Fruit fly (Drosophila melanogaster) whole organism, embryonic: ENCODE measurements around the gene CG9263.

Experiments
- Abd-B ChIP-seq: fragments of 200-800 bp; sonication (Bioruptor generic); optimal IDR thresholded peaks from 2 replicates; lab custom pipeline; 2018; ENCODE audit warnings: missing biosample characterization, mild to moderate bottlenecking, missing genetic modification characterization, moderate library complexity
- Bgb ChIP-seq: fragments of 200-800 bp; sonication (Bioruptor generic); IDR thresholded peaks from 2 replicates; pipeline ENCODE4 v1.3.6; 2022; ENCODE audit warnings: missing biosample characterization, missing genetic modification characterization; ENCODE audit not compliant: partially characterized antibody
- Bteb2 ChIP-seq: fragments of 200-800 bp; sonication (Bioruptor generic); optimal IDR thresholded peaks from 2 replicates; lab custom pipeline; 2016; ENCODE audit warnings: missing biosample characterization, missing genetic modification characterization
- CG10366 ChIP-seq: fragments of 200-800 bp; sonication (Bioruptor generic); IDR thresholded peaks from 2 replicates; pipeline ENCODE4 v1.3.6; 2022; ENCODE audit warnings: missing biosample characterization, missing genetic modification characterization
- CG10959 ChIP-seq: fragments of 200-800 bp; sonication (Bioruptor generic); IDR thresholded peaks from 2 replicates; pipeline ENCODE4 v1.3.6; 2022; ENCODE audit warnings: missing biosample characterization, missing genetic modification characterization
- CG11504 ChIP-seq: fragments of 200-800 bp; sonication (Bioruptor generic); optimal IDR thresholded peaks from 3 replicates; lab custom pipeline; 2019; ENCODE audit warnings: missing biosample characterization, mild to moderate bottlenecking, missing genetic modification characterization, moderate library complexity
- CG11695 ChIP-seq: fragments of 200-800 bp; sonication (Bioruptor generic); IDR thresholded peaks from 3 replicates; pipeline ENCODE4 v1.3.6; 2022; ENCODE audit warnings: missing biosample characterization, missing genetic modification characterization
- CG11696 ChIP-seq: fragments of 200-800 bp; sonication (Bioruptor generic); IDR thresholded peaks from 2 replicates; pipeline ENCODE4 v1.3.6; 2022; ENCODE audit warnings: missing biosample characterization, missing genetic modification characterization
- CG12219 ChIP-seq: fragments of 200-800 bp; sonication (Bioruptor generic); optimal IDR thresholded peaks from 3 replicates; lab custom pipeline; 2018; ENCODE audit warnings: missing biosample characterization, mild to moderate bottlenecking, missing genetic modification characterization
- CG12744 ChIP-seq: fragments of 200-800 bp; sonication (Bioruptor generic); optimal IDR thresholded peaks from 2 replicates; lab custom pipeline; 2016; ENCODE audit warnings: missing biosample characterization, missing genetic modification characterization
- CG13424 ChIP-seq: fragments of 200-800 bp; sonication (Bioruptor generic); optimal IDR thresholded peaks from 2 replicates; lab custom pipeline; 2019; ENCODE audit warnings: missing biosample characterization, mild to moderate bottlenecking, missing genetic modification characterization, moderate library complexity
- CG13775 ChIP-seq: fragments of 200-800 bp; sonication (Bioruptor generic); optimal IDR thresholded peaks from 3 replicates; lab custom pipeline; 2017; ENCODE audit warnings: missing biosample characterization, mild to moderate bottlenecking, missing genetic modification characterization
- CG15269 ChIP-seq: fragments of 200-800 bp; sonication (Bioruptor generic); optimal IDR thresholded peaks from 2 replicates; lab custom pipeline; 2018; ENCODE audit warnings: missing biosample characterization, mild to moderate bottlenecking, missing genetic modification characterization, moderate library complexity
- CG2678 ChIP-seq: fragments of 200-800 bp; sonication (Bioruptor generic); optimal IDR thresholded peaks from 3 replicates; lab custom pipeline; 2019; ENCODE audit warnings: missing biosample characterization, mild to moderate bottlenecking, missing genetic modification characterization, moderate library complexity
- CG32767 ChIP-seq: fragments of 200-800 bp; sonication (Bioruptor generic); IDR thresholded peaks from 2 replicates; pipeline ENCODE4 v1.3.6; 2022; ENCODE audit warnings: missing biosample characterization, missing genetic modification characterization
- CG32772 ChIP-seq: fragments of 200-800 bp; sonication (Bioruptor generic); IDR thresholded peaks from 2 replicates; pipeline ENCODE4 v1.3.6; 2022; ENCODE audit warnings: missing biosample characterization, missing genetic modification characterization
- CG5953 ChIP-seq: fragments of 200-800 bp; sonication (Bioruptor generic); IDR thresholded peaks from 2 replicates; pipeline ENCODE4 v1.3.6; 2022; ENCODE audit warnings: missing biosample characterization, missing genetic modification characterization
- CG6272 ChIP-seq: fragments of 200-800 bp; sonication (Bioruptor generic); IDR thresholded peaks from 2 replicates; pipeline ENCODE4 v1.3.6; 2022; ENCODE audit warnings: missing biosample characterization, missing genetic modification characterization
- CG8281 ChIP-seq: fragments of 200-800 bp; sonication (Bioruptor generic); optimal IDR thresholded peaks from 2 replicates; lab custom pipeline; 2018; ENCODE audit warnings: missing biosample characterization, mild to moderate bottlenecking, missing genetic modification characterization, moderate library complexity
- Doc2 ChIP-seq: fragments of 200-800 bp; sonication (Bioruptor generic); IDR thresholded peaks from 2 replicates; pipeline ENCODE4 v1.3.6; 2022; ENCODE audit warnings: missing biosample characterization, missing genetic modification characterization
- Gsc ChIP-seq: fragments of 200-800 bp; sonication (Bioruptor generic); IDR thresholded peaks from 2 replicates; pipeline ENCODE4 v1.3.6; 2022; ENCODE audit warnings: missing biosample characterization, missing genetic modification characterization
- H2.0 ChIP-seq: fragments of 200-800 bp; sonication (Bioruptor generic); IDR thresholded peaks from 2 replicates; pipeline ENCODE4 v1.3.6; 2022; ENCODE audit warnings: missing biosample characterization, missing genetic modification characterization
- HHEX ChIP-seq: fragments of 200-800 bp; sonication (Bioruptor generic); optimal IDR thresholded peaks from 3 replicates; lab custom pipeline; 2017; ENCODE audit warnings: missing biosample characterization, mild to moderate bottlenecking, missing genetic modification characterization, missing genetic modification reagents
- Hr51 ChIP-seq, 2 experiments: fragments of 200-800 bp; sonication (Bioruptor generic); optimal IDR thresholded peaks; 2 replicates in 1 of 2; 3 replicates in 1 of 2; lab custom pipeline; 2016 to 2018; ENCODE audit warnings: missing biosample characterization in 2 of 2, missing genetic modification characterization in 2 of 2, mild to moderate bottlenecking in 1 of 2, moderate library complexity in 1 of 2
- Nf-YB ChIP-seq: fragments of 200-800 bp; sonication (Bioruptor generic); optimal IDR thresholded peaks from 3 replicates; lab custom pipeline; 2019; ENCODE audit warnings: missing biosample characterization, mild to moderate bottlenecking, missing genetic modification characterization, moderate library complexity
- Optix ChIP-seq: fragments of 200-800 bp; sonication (Bioruptor generic); IDR thresholded peaks from 3 replicates; pipeline ENCODE4 v1.3.6; 2022; ENCODE audit warnings: missing biosample characterization, missing genetic modification characterization
- amos ChIP-seq: fragments of 200-800 bp; sonication (Bioruptor generic); IDR thresholded peaks from 2 replicates; pipeline ENCODE4 v1.3.6; 2022; ENCODE audit warnings: missing biosample characterization, missing genetic modification characterization; ENCODE audit not compliant: partially characterized antibody
- ara ChIP-seq: fragments of 200-800 bp; sonication (Bioruptor generic); IDR thresholded peaks from 2 replicates; pipeline ENCODE4 v1.3.6; 2022; ENCODE audit warnings: missing biosample characterization, missing genetic modification characterization
- bsh ChIP-seq, 2 experiments: fragments of 200-800 bp; sonication (Bioruptor generic); optimal IDR thresholded peaks; 2 replicates each; lab custom pipeline; 2017 to 2018; ENCODE audit warnings: mild to moderate bottlenecking in 2 of 2, missing biosample characterization in 2 of 2, missing genetic modification characterization in 2 of 2, moderate library complexity in 1 of 2
- ci ChIP-seq: fragments of 200-800 bp; sonication (Bioruptor generic); IDR thresholded peaks from 3 replicates; pipeline ENCODE4 v1.3.6; 2022; ENCODE audit warnings: missing biosample characterization, missing genetic modification characterization
- crol ChIP-seq: fragments of 200-800 bp; sonication (Bioruptor generic); IDR thresholded peaks from 2 replicates; pipeline ENCODE4 v1.3.6; 2022; ENCODE audit warnings: missing biosample characterization, missing genetic modification characterization
- fd96Cb ChIP-seq: fragments of 200-800 bp; sonication (Bioruptor generic); optimal IDR thresholded peaks from 2 replicates; lab custom pipeline; 2018; ENCODE audit warnings: missing biosample characterization, mild to moderate bottlenecking, missing genetic modification characterization, moderate library complexity
- gem ChIP-seq: fragments of 200-800 bp; sonication (Bioruptor generic); optimal IDR thresholded peaks from 2 replicates; lab custom pipeline; 2019; ENCODE audit warnings: missing biosample characterization, mild to moderate bottlenecking, missing genetic modification characterization, moderate library complexity
- grau ChIP-seq: fragments of 200-800 bp; optimal IDR thresholded peaks from 3 replicates; lab custom pipeline; 2019; ENCODE audit warnings: missing biosample characterization, mild to moderate bottlenecking, missing genetic modification characterization, moderate library complexity
- grn ChIP-seq: fragments of 200-800 bp; sonication (Bioruptor generic); optimal IDR thresholded peaks from 3 replicates; lab custom pipeline; 2017; ENCODE audit warnings: missing biosample characterization, missing genetic modification characterization
- her ChIP-seq: fragments of 200-800 bp; sonication (Bioruptor generic); optimal IDR thresholded peaks from 2 replicates; lab custom pipeline; 2016; ENCODE audit warnings: missing biosample characterization, missing genetic modification characterization
- hth ChIP-seq: fragments of >200 bp; optimal IDR thresholded peaks from 2 replicates; lab custom pipeline; 2017; ENCODE audit warnings: inconsistent platforms
- jumu ChIP-seq: fragments of 200-800 bp; sonication (Bioruptor generic); optimal IDR thresholded peaks from 3 replicates; lab custom pipeline; 2016; ENCODE audit warnings: missing biosample characterization, missing genetic modification characterization
- ken ChIP-seq: fragments of 200-800 bp; sonication (Bioruptor generic); IDR thresholded peaks from 3 replicates; pipeline ENCODE4 v1.3.6; 2022; ENCODE audit warnings: missing biosample characterization, missing genetic modification characterization
- lab ChIP-seq: fragments of 200-800 bp; sonication (Bioruptor generic); optimal IDR thresholded peaks from 3 replicates; lab custom pipeline; 2017; ENCODE audit warnings: missing biosample characterization, missing genetic modification characterization, mild to moderate bottlenecking, moderate library complexity, missing genetic modification reagents
- nau ChIP-seq: fragments of 200-800 bp; sonication (Bioruptor generic); optimal IDR thresholded peaks from 3 replicates; lab custom pipeline; 2017; ENCODE audit warnings: missing biosample characterization, mild to moderate bottlenecking, missing genetic modification characterization, missing genetic modification reagents
- oc ChIP-seq: fragments of 200-800 bp; sonication (Bioruptor generic); optimal IDR thresholded peaks from 2 replicates; lab custom pipeline; 2018; ENCODE audit warnings: missing biosample characterization, mild to moderate bottlenecking, missing genetic modification characterization, moderate library complexity
- odd ChIP-seq: fragments of 200-800 bp; sonication (Bioruptor generic); optimal IDR thresholded peaks from 2 replicates; lab custom pipeline; 2017; ENCODE audit warnings: missing biosample characterization, mild to moderate bottlenecking, missing genetic modification characterization
- onecut ChIP-seq: fragments of 200-800 bp; sonication (Bioruptor generic); IDR thresholded peaks from 2 replicates; pipeline ENCODE4 v1.3.6; 2022; ENCODE audit warnings: missing biosample characterization, missing genetic modification characterization
- otp ChIP-seq: fragments of 200-800 bp; sonication (Bioruptor generic); IDR thresholded peaks from 3 replicates; pipeline ENCODE4, ENCODE4 v1.3.6; 2022; ENCODE audit warnings: missing biosample characterization, missing genetic modification characterization
- p53 ChIP-seq: fragments of 200-800 bp; sonication (Bioruptor generic); optimal IDR thresholded peaks from 2 replicates; lab custom pipeline; 2016; ENCODE audit warnings: missing biosample characterization, missing genetic modification characterization
- tgo ChIP-seq: fragments of 200-800 bp; sonication (Bioruptor generic); IDR thresholded peaks from 3 replicates; pipeline ENCODE4 v1.3.6; 2022; ENCODE audit warnings: missing biosample characterization, missing genetic modification characterization
- tll ChIP-seq, 2 experiments: fragments of 200-800 bp in 1 of 2; fragments of >200 bp in 1 of 2; sonication (Bioruptor generic) in 1 of 2; optimal IDR thresholded peaks; 2 replicates each; lab custom pipeline; 2017 to 2019; ENCODE audit warnings: missing biosample characterization in 2 of 2, missing genetic modification characterization in 2 of 2, mild to moderate bottlenecking in 1 of 2, moderate library complexity in 1 of 2
- ttk ChIP-seq: fragments of 200-800 bp; sonication (Bioruptor generic); IDR thresholded peaks from 2 replicates; pipeline ENCODE4 v2.1.2; 2022; ENCODE audit warnings: missing biosample characterization, missing genetic modification characterization
- unc-4 ChIP-seq: fragments of 200-800 bp; sonication (Bioruptor generic); IDR thresholded peaks from 2 replicates; pipeline ENCODE4 v1.3.6; 2022; ENCODE audit warnings: missing biosample characterization, missing genetic modification characterization; ENCODE audit not compliant: partially characterized antibody

CG9263 gene

DNA sequence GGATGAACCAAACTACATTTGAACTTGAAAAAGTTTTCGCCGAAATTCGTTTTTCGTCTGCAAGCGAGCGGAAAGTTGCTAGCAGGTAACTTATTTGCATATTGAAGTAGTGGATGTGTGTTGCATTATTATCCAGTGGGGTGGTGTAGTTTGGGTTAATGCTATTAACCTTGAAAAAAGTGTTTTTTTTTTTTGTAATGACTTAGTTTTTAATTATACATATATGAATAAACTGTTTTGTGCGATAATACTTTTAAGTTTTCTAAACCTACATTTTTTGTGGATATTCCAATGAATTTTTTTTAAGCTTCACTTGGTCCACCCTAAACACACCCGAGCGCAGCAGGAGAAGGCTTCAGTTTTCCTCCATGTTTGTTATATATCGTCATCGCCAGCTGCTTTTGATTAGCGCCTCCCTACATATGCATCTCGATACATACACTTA, 28.6 kb upstream of the CG9263 start (continued):
- TF ChIP-seq ara (GFP tag; lab: Robert Waterston, UW) (no peak), Optix (no peak), H2.0 (GFP tag; lab: Robert Waterston, UW) (no peak), her (GFP tag; lab: Kevin White, UChicago) (no peak), CG10366 (no peak), ken (GFP tag; lab: Robert Waterston, UW) (no peak), onecut (GFP tag; lab: Robert Waterston, UW) (0 out of 2 replicates have a peak, but pooled peaks have one; percentile 14), gem (tag; lab: Kevin White, UChicago) (peak; percentile 61), HHEX (GFP tag; lab: Kevin White, UChicago) (peak; percentile 13), otp (GFP tag; lab: Robert Waterston, UW) (no peak), oc (tag; lab: Kevin White, UChicago) (no peak), nau (GFP tag; lab: Kevin White, UChicago) (peak; percentile 45), CG32772 (GFP tag; lab: Robert Waterston, UW) (0 out of 2 replicates have a peak, but pooled peaks have one; percentile 1), CG32767 (0 out of 2 replicates have a peak, but pooled peaks have one; percentile 9), Bteb2 (GFP tag; lab: Kevin White, UChicago) (no peak), hth (lab: Kevin White, UChicago) (no peak), grau (tag; lab: Kevin White, UChicago) (peak; percentile 8), p53 (GFP tag; lab: Kevin White, UChicago) (no peak), CG5953 (GFP tag; lab: Robert Waterston, UW) (no peak), lab (GFP tag; lab: Kevin White, UChicago) (peak; percentile 40), Hr51 (GFP tag; optimal IDR thresholded peaks at IDR 0.05; lab: Kevin White, UChicago) (peak in 1 of 2 experiments; percentile 61), Bgb (GFP tag; lab: Robert Waterston, UW) (no peak), Doc2 (GFP tag; lab: Robert Waterston, UW) (no peak), Abd-B (no peak), unc-4 (GFP tag; lab: Robert Waterston, UW) (no peak), CG10959 (no peak), CG12219 (no peak), tgo (no peak), CG11504 (peak; percentile 69), ttk (GFP tag; lab: Robert Waterston, UW) (no peak), CG11695 (GFP tag; lab: Robert Waterston, UW) (0 out of 3 replicates have a peak, but pooled peaks have one; percentile 25), ci (GFP tag; lab: Robert Waterston, UW) (0 out of 3 replicates have a peak, but pooled peaks have one; percentile 7), tll (GFP tag; optimal IDR thresholded peaks at IDR 0.05; lab: Kevin White, UChicago) (no peak), CG11696 (0 out of 2 replicates have a peak, but pooled peaks have one; percentile 18), grn (GFP tag; lab: Kevin White, UChicago) (no peak), jumu (GFP tag; lab: Kevin White, UChicago) (no peak), CG2678 (peak; percentile 67), CG8281 (no peak), Nf-YB (GFP tag; lab: Kevin White, UChicago) (no peak), amos (GFP tag; lab: Robert Waterston, UW) (no peak), CG15269 (peak; percentile 37), Gsc (no peak), CG13775 (GFP tag; lab: Kevin White, UChicago) (peak; percentile 14), fd96Cb (tag; lab: Kevin White, UChicago) (peak; percentile 35), odd (GFP tag; lab: Kevin White, UChicago) (peak; percentile 4), CG13424 (tag; lab: Kevin White, UChicago) (peak; percentile 59), CG12744 (no peak), bsh (GFP tag; optimal IDR thresholded peaks at IDR 0.05; lab: Kevin White, UChicago) (peak; percentile 55 to 86), crol (GFP tag; lab: Robert Waterston, UW) (no peak), CG6272 (GFP tag; lab: Robert Waterston, UW) (no peak)
